Fruit fly (Drosophila melanogaster) whole organism, embryonic: Measurements from ENCODE around the gene GIIIspla2.

ENCODE experiments used
- ATbp ChIP-seq: fragments of 200-800 bp; sonication (Bioruptor generic); optimal IDR thresholded peaks from 2 replicates; lab custom pipeline; 2017; ENCODE audit warnings: missing biosample characterization, mild to moderate bottlenecking, missing genetic modification characterization, missing genetic modification reagents
- Asciz ChIP-seq: fragments of 200-800 bp; sonication (Bioruptor generic); optimal IDR thresholded peaks from 2 replicates; lab custom pipeline; 2017; ENCODE audit warnings: missing biosample characterization, mild to moderate bottlenecking, missing genetic modification characterization, missing genetic modification reagents
- CG10267 ChIP-seq: fragments of 200-800 bp; sonication (Bioruptor generic); optimal IDR thresholded peaks from 2 replicates; lab custom pipeline; 2018; ENCODE audit warnings: missing biosample characterization, mild to moderate bottlenecking, missing genetic modification characterization, moderate library complexity
- CG13775 ChIP-seq: fragments of 200-800 bp; sonication (Bioruptor generic); optimal IDR thresholded peaks from 3 replicates; lab custom pipeline; 2017; ENCODE audit warnings: missing biosample characterization, mild to moderate bottlenecking, missing genetic modification characterization
- CG14441 ChIP-seq: fragments of 200-800 bp; sonication (Bioruptor generic); IDR thresholded peaks from 2 replicates; pipeline ENCODE4 v1.3.6; 2022; ENCODE audit warnings: missing biosample characterization, missing genetic modification characterization
- CG15601 ChIP-seq: fragments of 200-800 bp; sonication (Bioruptor generic); optimal IDR thresholded peaks from 3 replicates; lab custom pipeline; 2019; ENCODE audit warnings: missing biosample characterization, mild to moderate bottlenecking, missing genetic modification characterization, moderate library complexity
- CG15696 ChIP-seq: fragments of 200-800 bp; sonication (Bioruptor generic); optimal IDR thresholded peaks from 2 replicates; lab custom pipeline; 2019; ENCODE audit warnings: missing biosample characterization, mild to moderate bottlenecking, missing genetic modification characterization, moderate library complexity
- CG17359 ChIP-seq: fragments of 200-800 bp; sonication (Bioruptor generic); optimal IDR thresholded peaks from 3 replicates; lab custom pipeline; 2018; ENCODE audit warnings: missing biosample characterization, mild to moderate bottlenecking, missing genetic modification characterization, moderate library complexity
- CG17385 ChIP-seq: fragments of 200-800 bp; sonication (Bioruptor generic); optimal IDR thresholded peaks from 3 replicates; lab custom pipeline; 2018; ENCODE audit warnings: missing biosample characterization, mild to moderate bottlenecking, missing genetic modification characterization
- CG18619 ChIP-seq: fragments of 200-800 bp; sonication (Bioruptor generic); optimal IDR thresholded peaks from 3 replicates; lab custom pipeline; 2017; ENCODE audit warnings: missing biosample characterization, mild to moderate bottlenecking, missing genetic modification characterization
- CG2116 ChIP-seq: fragments of 200-800 bp; sonication (Bioruptor generic); optimal IDR thresholded peaks from 3 replicates; lab custom pipeline; 2018; ENCODE audit warnings: missing biosample characterization, mild to moderate bottlenecking, missing genetic modification characterization
- CG2875 ChIP-seq: fragments of 200-800 bp; sonication (Bioruptor generic); optimal IDR thresholded peaks from 2 replicates; lab custom pipeline; 2017; ENCODE audit warnings: missing biosample characterization, mild to moderate bottlenecking, missing genetic modification characterization, missing genetic modification reagents
- CG31365 ChIP-seq: fragments of 200-800 bp; sonication (Bioruptor generic); optimal IDR thresholded peaks from 2 replicates; lab custom pipeline; 2018; ENCODE audit warnings: missing biosample characterization, mild to moderate bottlenecking, missing genetic modification characterization
- CG32532 ChIP-seq: fragments of 200-800 bp; sonication (Bioruptor generic); IDR thresholded peaks from 2 replicates; pipeline ENCODE4 v1.3.6; 2022; ENCODE audit warnings: missing biosample characterization, missing genetic modification characterization
- CG32772 ChIP-seq: fragments of 200-800 bp; sonication (Bioruptor generic); IDR thresholded peaks from 2 replicates; pipeline ENCODE4 v1.3.6; 2022; ENCODE audit warnings: missing biosample characterization, missing genetic modification characterization
- CG33557 ChIP-seq: fragments of 200-800 bp; sonication (Bioruptor generic); optimal IDR thresholded peaks from 2 replicates; lab custom pipeline; 2019; ENCODE audit warnings: missing biosample characterization, mild to moderate bottlenecking, missing genetic modification characterization, moderate library complexity
- CG4820 ChIP-seq: fragments of 200-800 bp; sonication (Bioruptor generic); optimal IDR thresholded peaks from 3 replicates; lab custom pipeline; 2016; ENCODE audit warnings: missing biosample characterization, missing genetic modification characterization
- CG6813 ChIP-seq: fragments of 200-800 bp; sonication (Bioruptor generic); optimal IDR thresholded peaks from 2 replicates; lab custom pipeline; 2017; ENCODE audit warnings: missing biosample characterization, missing genetic modification characterization, mild to moderate bottlenecking, moderate library complexity, missing genetic modification reagents
- CG7357 ChIP-seq: fragments of 200-800 bp; sonication (Bioruptor generic); IDR thresholded peaks from 3 replicates; pipeline ENCODE4 v1.3.6; 2022; ENCODE audit warnings: missing biosample characterization, missing genetic modification characterization
- CG7372 ChIP-seq: fragments of 200-800 bp; sonication (Bioruptor generic); IDR thresholded peaks from 2 replicates; pipeline ENCODE4 v1.3.6; 2022; ENCODE audit warnings: missing biosample characterization, missing genetic modification characterization
- CG9437 ChIP-seq: fragments of 200-800 bp; sonication (Bioruptor generic); optimal IDR thresholded peaks from 2 replicates; lab custom pipeline; 2018; ENCODE audit warnings: missing biosample characterization, mild to moderate bottlenecking, missing genetic modification characterization
- Deaf1 ChIP-seq: fragments of 200-800 bp; optimal IDR thresholded peaks from 3 replicates; lab custom pipeline; 2019; ENCODE audit warnings: missing biosample characterization, mild to moderate bottlenecking, missing genetic modification characterization, moderate library complexity
- Doc2 ChIP-seq: fragments of 200-800 bp; sonication (Bioruptor generic); IDR thresholded peaks from 2 replicates; pipeline ENCODE4 v1.3.6; 2022; ENCODE audit warnings: missing biosample characterization, missing genetic modification characterization
- Drgx ChIP-seq: fragments of 200-800 bp; sonication (Bioruptor generic); IDR thresholded peaks from 2 replicates; pipeline ENCODE4 v1.3.6; 2022; ENCODE audit warnings: missing biosample characterization, missing genetic modification characterization
- Hmr ChIP-seq: fragments of 200-800 bp; sonication (Bioruptor generic); optimal IDR thresholded peaks from 3 replicates; lab custom pipeline; 2017; ENCODE audit warnings: mild to moderate bottlenecking, missing biosample characterization, missing genetic modification reagents, missing genetic modification characterization
- Kr ChIP-seq: fragments of 200-800 bp; sonication (Bioruptor generic); optimal IDR thresholded peaks from 2 replicates; lab custom pipeline; 2017; ENCODE audit warnings: missing biosample characterization, mild to moderate bottlenecking, missing genetic modification characterization
- Mad ChIP-seq: fragments of 200-800 bp; sonication (Bioruptor generic); optimal IDR thresholded peaks from 2 replicates; lab custom pipeline; 2016; ENCODE audit warnings: missing biosample characterization, missing genetic modification characterization
- Med ChIP-seq: fragments of 200-800 bp; sonication (Bioruptor generic); peaks from one replicate; lab custom pipeline; 2016; ENCODE audit warnings: missing biosample characterization, missing genetic modification characterization, mild to moderate bottlenecking, inconsistent platforms, moderate library complexity
- Meics ChIP-seq: fragments of 200-800 bp; sonication (Bioruptor generic); optimal IDR thresholded peaks from 2 replicates; lab custom pipeline; 2017; ENCODE audit warnings: missing biosample characterization, mild to moderate bottlenecking, missing genetic modification characterization
- Oli ChIP-seq: fragments of 200-800 bp; sonication (Bioruptor generic); optimal IDR thresholded peaks from 2 replicates; lab custom pipeline; 2018; ENCODE audit warnings: missing biosample characterization, mild to moderate bottlenecking, missing genetic modification characterization, moderate library complexity
- Optix ChIP-seq: fragments of 200-800 bp; sonication (Bioruptor generic); IDR thresholded peaks from 3 replicates; pipeline ENCODE4 v1.3.6; 2022; ENCODE audit warnings: missing biosample characterization, missing genetic modification characterization
- Scr ChIP-seq: fragments of 200-800 bp; sonication (Bioruptor generic); IDR thresholded peaks from 2 replicates; pipeline ENCODE4 v1.3.6; 2022; ENCODE audit warnings: missing biosample characterization, missing genetic modification characterization; ENCODE audit not compliant: partially characterized antibody
- Ssrp ChIP-seq: fragments of 200-800 bp; sonication (Bioruptor generic); optimal IDR thresholded peaks from 2 replicates; lab custom pipeline; 2018; ENCODE audit warnings: missing biosample characterization, mild to moderate bottlenecking, missing genetic modification characterization, moderate library complexity
- Taf1 ChIP-seq: fragments of 200-800 bp; sonication (Bioruptor generic); IDR thresholded peaks from 2 replicates; pipeline ENCODE4 v1.3.6; 2022; ENCODE audit warnings: missing biosample characterization, missing genetic modification characterization
- Vsx1 ChIP-seq: fragments of 200-800 bp; sonication (Bioruptor generic); optimal IDR thresholded peaks from 2 replicates; lab custom pipeline; 2017; ENCODE audit warnings: missing biosample characterization, mild to moderate bottlenecking, missing genetic modification characterization, missing genetic modification reagents
- ato ChIP-seq: fragments of 200-800 bp; sonication (Bioruptor generic); IDR thresholded peaks from 2 replicates; pipeline ENCODE4 v1.3.6; 2022; ENCODE audit warnings: missing biosample characterization, missing genetic modification characterization; ENCODE audit not compliant: partially characterized antibody
- bigmax ChIP-seq: fragments of 200-800 bp; sonication (Bioruptor generic); optimal IDR thresholded peaks from 2 replicates; lab custom pipeline; 2018; ENCODE audit warnings: missing biosample characterization, mild to moderate bottlenecking, missing genetic modification characterization
- bsh ChIP-seq, 2 experiments: fragments of 200-800 bp; sonication (Bioruptor generic); optimal IDR thresholded peaks; 2 replicates each; lab custom pipeline; 2017 to 2018; ENCODE audit warnings: mild to moderate bottlenecking in 2 of 2, missing biosample characterization in 2 of 2, missing genetic modification characterization in 2 of 2, moderate library complexity in 1 of 2
- dmrt11E ChIP-seq: fragments of 200-800 bp; sonication (Bioruptor generic); optimal IDR thresholded peaks from 3 replicates; lab custom pipeline; 2018; ENCODE audit warnings: missing biosample characterization, mild to moderate bottlenecking, missing genetic modification characterization, moderate library complexity
- gcm ChIP-seq: fragments of 200-800 bp; sonication (Bioruptor generic); optimal IDR thresholded peaks from 2 replicates; lab custom pipeline; 2019; ENCODE audit warnings: missing biosample characterization, mild to moderate bottlenecking, missing genetic modification characterization, moderate library complexity
- hkb ChIP-seq, 2 experiments: fragments of 200-800 bp in 1 of 2; fragments of >200 bp in 1 of 2; sonication (Bioruptor generic) in 1 of 2; IDR thresholded peaks in 1 of 2; optimal IDR thresholded peaks in 1 of 2; 2 replicates each; pipeline versions ENCODE4 v1.3.6 to Lab custom; 2017 to 2022; ENCODE audit warnings: missing biosample characterization in 1 of 2, missing genetic modification characterization in 1 of 2
- nmo ChIP-seq: fragments of 200-800 bp; sonication (Bioruptor generic); optimal IDR thresholded peaks from 2 replicates; lab custom pipeline; 2018; ENCODE audit warnings: missing biosample characterization, mild to moderate bottlenecking, missing genetic modification characterization, moderate library complexity
- phol ChIP-seq: fragments of 200-800 bp; sonication (Bioruptor generic); optimal IDR thresholded peaks from 3 replicates; lab custom pipeline; 2018; ENCODE audit warnings: missing biosample characterization, mild to moderate bottlenecking, missing genetic modification characterization, moderate library complexity
- pita ChIP-seq: fragments of 200-800 bp; sonication (Bioruptor generic); optimal IDR thresholded peaks from 2 replicates; lab custom pipeline; 2017; ENCODE audit warnings: missing biosample characterization, mild to moderate bottlenecking, missing genetic modification characterization
- sisA ChIP-seq: fragments of 200-800 bp; sonication (Bioruptor generic); IDR thresholded peaks from 2 replicates; pipeline ENCODE4 v1.3.6; 2022; ENCODE audit warnings: missing biosample characterization, missing genetic modification characterization
- stc ChIP-seq: fragments of 200-800 bp; sonication (Bioruptor generic); IDR thresholded peaks from 2 replicates; pipeline ENCODE4 v1.3.6; 2022; ENCODE audit warnings: missing biosample characterization, missing genetic modification characterization
- tll ChIP-seq, 2 experiments: fragments of 200-800 bp in 1 of 2; fragments of >200 bp in 1 of 2; sonication (Bioruptor generic) in 1 of 2; optimal IDR thresholded peaks; 2 replicates each; lab custom pipeline; 2017 to 2019; ENCODE audit warnings: missing biosample characterization in 2 of 2, missing genetic modification characterization in 2 of 2, mild to moderate bottlenecking in 1 of 2, moderate library complexity in 1 of 2
- zen ChIP-seq: fragments of 200-800 bp; sonication (Bioruptor generic); optimal IDR thresholded peaks from 3 replicates; lab custom pipeline; 2018; ENCODE audit warnings: missing biosample characterization, mild to moderate bottlenecking, missing genetic modification characterization, moderate library complexity

GIIIspla2 gene

DNA sequence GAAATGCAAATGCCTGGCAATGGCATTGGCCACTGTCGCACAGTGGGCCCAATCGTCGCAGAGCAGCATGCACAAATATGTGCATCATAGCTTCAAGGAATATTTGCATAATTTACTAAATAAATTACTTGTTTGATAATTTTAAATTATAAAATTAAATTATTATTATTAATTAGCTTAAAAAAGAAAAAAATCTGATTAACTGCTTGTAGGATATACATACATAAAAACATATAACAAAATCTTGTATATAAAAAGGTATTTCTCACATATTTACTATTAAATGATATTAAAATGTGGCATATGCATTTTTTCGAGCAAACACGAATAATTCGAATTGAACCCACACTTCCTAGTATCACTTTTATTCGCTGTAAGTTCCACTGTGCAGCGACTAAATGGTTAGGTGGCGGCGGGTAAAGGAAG, 32.2 kb upstream of the GIIIspla2 start (continued):
- TF ChIP-seq ATbp (GFP tag; lab: Kevin White, UChicago) (peak; percentile 53), bsh (GFP tag; optimal IDR thresholded peaks at IDR 0.05; lab: Kevin White, UChicago) (peak in 1 of 2 experiments; percentile 60), CG9437 (GFP tag; lab: Kevin White, UChicago) (peak; percentile 64), CG32532 (GFP tag; lab: Robert Waterston, UW) (0 out of 2 replicates have a peak, but pooled peaks have one; percentile 17), Mad (GFP tag; lab: Kevin White, UChicago) (no peak), stc (GFP tag; lab: Robert Waterston, UW) (peak; percentile 54; the same call in 1 of the 2 replicates), pita (GFP tag; lab: Kevin White, UChicago) (no peak), CG17385 (peak; percentile 57), Hmr (GFP tag; lab: Kevin White, UChicago) (peak; percentile 3), CG7357 (0 out of 3 replicates have a peak, but pooled peaks have one; percentile 29), nmo (GFP tag; lab: Kevin White, UChicago) (peak; percentile 81), bigmax (GFP tag; lab: Kevin White, UChicago) (no peak), ato (GFP tag; lab: Robert Waterston, UW) (no peak), zen (peak; percentile 47), CG31365 (tag; lab: Kevin White, UChicago) (no peak), CG10267 (tag; lab: Kevin White, UChicago) (peak; percentile 46), CG6813 (peak; percentile 22), CG15601 (tag; lab: Kevin White, UChicago) (peak; percentile 38), CG15696 (peak; percentile 29), Kr (GFP tag; lab: Kevin White, UChicago) (no peak), Oli (peak; percentile 74), Scr (GFP tag; lab: Robert Waterston, UW) (no peak), Ssrp (tag; lab: Kevin White, UChicago) (peak; percentile 74), CG2875 (GFP tag; lab: Kevin White, UChicago) (peak; percentile 41), CG14441 (GFP tag; lab: Robert Waterston, UW) (no peak; the same call in 1 of the 2 replicates), CG18619 (peak; percentile 33), Med (GFP tag; lab: Kevin White, UChicago) (peak; percentile 65), tll (GFP tag; optimal IDR thresholded peaks at IDR 0.05; lab: Kevin White, UChicago) (no peak), CG33557 (GFP tag; lab: Kevin White, UChicago) (no peak), Vsx1 (GFP tag; lab: Kevin White, UChicago) (peak; percentile 36), dmrt11E (tag; lab: Kevin White, UChicago) (peak; percentile 45), Doc2 (GFP tag; lab: Robert Waterston, UW) (no peak), hkb (optimal IDR thresholded peaks at IDR 0.05; lab: Kevin White, UChicago) (no peak), hkb (GFP tag; IDR thresholded peaks at IDR 0.05; lab: Robert Waterston, UW) (0 out of 2 replicates have a peak, but pooled peaks have one; percentile 49), CG17359 (tag; lab: Kevin White, UChicago) (peak; percentile 65), CG13775 (GFP tag; lab: Kevin White, UChicago) (peak; percentile 43), CG7372 (no peak; the same call in 1 of the 2 replicates), gcm (GFP tag; lab: Kevin White, UChicago) (peak; percentile 34), Deaf1 (tag; lab: Kevin White, UChicago) (no peak), Optix (0 out of 3 replicates have a peak, but pooled peaks have one; percentile 41), Taf1 (no peak), CG2116 (GFP tag; lab: Kevin White, UChicago) (peak; percentile 51), Asciz (GFP tag; lab: Kevin White, UChicago) (peak; percentile 55), Meics (GFP tag; lab: Kevin White, UChicago) (peak; percentile 19), CG4820 (GFP tag; lab: Kevin White, UChicago) (peak; percentile 24), sisA (GFP tag; lab: Robert Waterston, UW) (peak; percentile 24; the same call in 1 of the 2 replicates), CG32772 (GFP tag; lab: Robert Waterston, UW) (0 out of 2 replicates have a peak, but pooled peaks have one; percentile 32), Drgx (GFP tag; lab: Robert Waterston, UW) (peak; percentile 55), phol (tag; lab: Kevin White, UChicago) (peak; percentile 76)
